Fruit fly (Drosophila melanogaster) whole organism, wandering third instar larva: ENCODE results near the gene CG15747.
A peak's percentile ranks its signal among the peaks of the same experiment; 100 is the strongest.

Experiments used
- Abd-B ChIP-seq: fragments of >200 bp; optimal IDR thresholded peaks from 2 replicates; lab custom pipeline; 2017; ENCODE audit warnings: missing biosample characterization, missing genetic modification characterization
- CG32264 ChIP-seq: fragments of 200-800 bp; sonication (Bioruptor generic); optimal IDR thresholded peaks from 2 replicates; lab custom pipeline; 2016; ENCODE audit warnings: missing biosample characterization, missing genetic modification characterization
- CG9705 ChIP-seq: fragments of 200-800 bp; sonication (Bioruptor generic); optimal IDR thresholded peaks from 2 replicates; lab custom pipeline; 2018; ENCODE audit warnings: missing biosample characterization, mild to moderate bottlenecking, missing genetic modification characterization
- CrebA ChIP-seq: fragments of 200-800 bp; sonication (Bioruptor generic); optimal IDR thresholded peaks from 2 replicates; lab custom pipeline; 2016; ENCODE audit warnings: missing biosample characterization, mild to moderate bottlenecking, missing genetic modification characterization, borderline replicate concordance
- Dfd ChIP-seq: fragments of >200 bp; optimal IDR thresholded peaks from 2 replicates; lab custom pipeline; 2017; ENCODE audit warnings: missing biosample characterization, missing genetic modification characterization
- Dif ChIP-seq: fragments of 200-275, 200-300 bp; sonication (Bioruptor generic); optimal IDR thresholded peaks from 2 replicates; lab custom pipeline; 2018; ENCODE audit warnings: missing biosample characterization, missing genetic modification characterization; ENCODE audit not compliant: partially characterized antibody
- GATAd ChIP-seq: sonication (Bioruptor generic); optimal IDR thresholded peaks from 2 replicates; lab custom pipeline; 2016; ENCODE audit warnings: missing biosample characterization, missing genetic modification characterization
- HLH106 ChIP-seq: fragments of 200-800 bp; optimal IDR thresholded peaks from 3 replicates; lab custom pipeline; 2019; ENCODE audit warnings: missing biosample characterization, mild to moderate bottlenecking, missing genetic modification characterization, moderate library complexity
- Hnf4 ChIP-seq: fragments of 200-800 bp; sonication (Bioruptor generic); optimal IDR thresholded peaks from 2 replicates; lab custom pipeline; 2016; ENCODE audit warnings: missing biosample characterization, mild to moderate bottlenecking, missing genetic modification characterization
- Hr78 ChIP-seq: fragments of >200 bp; optimal IDR thresholded peaks from 2 replicates; lab custom pipeline; 2017; ENCODE audit warnings: missing biosample characterization, missing genetic modification characterization
- Hr83 ChIP-seq: fragments of 200-300 bp; sonication (Bioruptor generic); optimal IDR thresholded peaks from 2 replicates; lab custom pipeline; 2016; ENCODE audit warnings: missing biosample characterization, mild to moderate bottlenecking, missing genetic modification characterization, moderate library complexity; ENCODE audit not compliant: poor library complexity, severe bottlenecking
- Jra ChIP-seq: sonication (Bioruptor generic); optimal IDR thresholded peaks from 2 replicates; lab custom pipeline; 2016; ENCODE audit warnings: missing biosample characterization, missing genetic modification characterization
- Mio ChIP-seq: sonication (Bioruptor generic); optimal IDR thresholded peaks from 2 replicates; lab custom pipeline; 2016; ENCODE audit warnings: missing biosample characterization, missing genetic modification characterization
- Myc ChIP-seq: fragments of >200 bp; optimal IDR thresholded peaks from 2 replicates; lab custom pipeline; 2017
- N ChIP-seq: fragments of >200 bp; optimal IDR thresholded peaks from 2 replicates; lab custom pipeline; 2018; ENCODE audit warnings: missing biosample characterization, missing external identifiers, missing genetic modification characterization
- OdsH ChIP-seq: fragments of 200-800 bp; sonication (Bioruptor generic); optimal IDR thresholded peaks from 2 replicates; lab custom pipeline; 2016; ENCODE audit warnings: missing biosample characterization, mild to moderate bottlenecking, missing genetic modification characterization
- Rel ChIP-seq, 2 experiments: fragments of 200-800 bp; sonication (Bioruptor generic) in 1 of 2; optimal IDR thresholded peaks; 2 replicates in 1 of 2; 3 replicates in 1 of 2; lab custom pipeline; 2016 to 2019; ENCODE audit warnings: mild to moderate bottlenecking in 2 of 2, missing biosample characterization in 2 of 2, missing genetic modification characterization in 2 of 2, moderate library complexity in 1 of 2
- Sp1 ChIP-seq: fragments of 200-800 bp; sonication (Bioruptor generic); optimal IDR thresholded peaks from 3 replicates; lab custom pipeline; 2019; ENCODE audit warnings: missing biosample characterization, mild to moderate bottlenecking, missing genetic modification characterization, moderate library complexity
- Vsx2 ChIP-seq: fragments of 200-300, 225-300 bp; sonication (Bioruptor generic); optimal IDR thresholded peaks from 2 replicates; lab custom pipeline; 2018; ENCODE audit warnings: missing biosample characterization, missing genetic modification characterization; ENCODE audit not compliant: partially characterized antibody
- br ChIP-seq: fragments of 200-800 bp; sonication (Bioruptor generic); optimal IDR thresholded peaks from 2 replicates; lab custom pipeline; 2016; ENCODE audit warnings: missing biosample characterization, missing genetic modification characterization
- brk ChIP-seq: fragments of 200-800 bp; sonication (Bioruptor generic); optimal IDR thresholded peaks from 2 replicates; lab custom pipeline; 2016; ENCODE audit warnings: missing biosample characterization, mild to moderate bottlenecking, missing genetic modification characterization
- dl ChIP-seq, 2 experiments: fragments of 175-275, 200-275 bp in 1 of 2; fragments of 200-275 bp in 1 of 2; sonication (Bioruptor generic); optimal IDR thresholded peaks; lab custom pipeline; 2018; ENCODE audit warnings: mild to moderate bottlenecking in 2 of 2, missing biosample characterization in 2 of 2, missing genetic modification characterization in 2 of 2, moderate library complexity in 2 of 2; ENCODE audit not compliant: partially characterized antibody in 2 of 2, insufficient read depth in 1 of 2
- dmrt93B ChIP-seq: fragments of 200-800 bp; sonication (Bioruptor generic); optimal IDR thresholded peaks from 2 replicates; lab custom pipeline; 2018; ENCODE audit warnings: missing biosample characterization, mild to moderate bottlenecking, missing genetic modification characterization
- dsf ChIP-seq: sonication (Bioruptor generic); optimal IDR thresholded peaks from 2 replicates; lab custom pipeline; 2016; ENCODE audit warnings: missing biosample characterization, missing genetic modification characterization, borderline replicate concordance
- ey ChIP-seq: fragments of 200-800 bp; sonication (Bioruptor generic); optimal IDR thresholded peaks from 2 replicates; lab custom pipeline; 2016; ENCODE audit warnings: missing biosample characterization, missing genetic modification characterization
- foxo ChIP-seq, 2 experiments: fragments of 200-800 bp; sonication (Bioruptor generic); optimal IDR thresholded peaks; 2 replicates in 1 of 2; 3 replicates in 1 of 2; lab custom pipeline; 2016 to 2017; ENCODE audit warnings: missing biosample characterization in 2 of 2, missing genetic modification characterization in 2 of 2
- fru ChIP-seq: fragments of 200-800 bp; sonication (Bioruptor generic); optimal IDR thresholded peaks from 3 replicates; lab custom pipeline; 2016; ENCODE audit warnings: missing biosample characterization, mild to moderate bottlenecking, missing genetic modification characterization
- h ChIP-seq: fragments of 200-800 bp; sonication (Bioruptor generic); optimal IDR thresholded peaks from 3 replicates; lab custom pipeline; 2016; ENCODE audit warnings: missing biosample characterization, mild to moderate bottlenecking, missing genetic modification characterization
- jim ChIP-seq: fragments of 175-275, 200-325 bp; sonication (Bioruptor generic); optimal IDR thresholded peaks from 2 replicates; lab custom pipeline; 2016; ENCODE audit warnings: missing biosample characterization, mild to moderate bottlenecking, missing genetic modification characterization
- lola ChIP-seq: fragments of >200 bp; optimal IDR thresholded peaks from 2 replicates; lab custom pipeline; 2017; ENCODE audit warnings: missing biosample characterization, missing genetic modification characterization
- pan ChIP-seq: fragments of >200 bp; optimal IDR thresholded peaks from 2 replicates; lab custom pipeline; 2017
- psq ChIP-seq: fragments of 200-800 bp; sonication (Bioruptor generic); optimal IDR thresholded peaks from 3 replicates; lab custom pipeline; 2017; ENCODE audit warnings: missing biosample characterization, mild to moderate bottlenecking, missing genetic modification characterization, moderate library complexity
- rgr ChIP-seq: fragments of 200-800 bp; sonication (Bioruptor generic); optimal IDR thresholded peaks from 3 replicates; lab custom pipeline; 2016; ENCODE audit warnings: missing biosample characterization, mild to moderate bottlenecking, missing genetic modification characterization
- sage ChIP-seq: fragments of 200-800 bp; sonication (Bioruptor generic); optimal IDR thresholded peaks from 2 replicates; lab custom pipeline; 2016; ENCODE audit warnings: missing biosample characterization, mild to moderate bottlenecking, missing genetic modification characterization
- sv ChIP-seq: fragments of 200-800 bp; sonication (Bioruptor generic); optimal IDR thresholded peaks from 3 replicates; lab custom pipeline; 2016; ENCODE audit warnings: missing biosample characterization, missing genetic modification characterization
- tai ChIP-seq: sonication (Bioruptor generic); optimal IDR thresholded peaks from 2 replicates; lab custom pipeline; 2016; ENCODE audit warnings: missing biosample characterization, missing genetic modification characterization
- usp ChIP-seq: fragments of >200 bp; optimal IDR thresholded peaks from 2 replicates; lab custom pipeline; 2017; ENCODE audit warnings: missing biosample characterization, missing genetic modification characterization
- woc ChIP-seq: sonication (Bioruptor generic); optimal IDR thresholded peaks from 2 replicates; lab custom pipeline; 2016; ENCODE audit warnings: missing biosample characterization, mild to moderate bottlenecking, missing genetic modification characterization

The CG15747 gene

DNA sequence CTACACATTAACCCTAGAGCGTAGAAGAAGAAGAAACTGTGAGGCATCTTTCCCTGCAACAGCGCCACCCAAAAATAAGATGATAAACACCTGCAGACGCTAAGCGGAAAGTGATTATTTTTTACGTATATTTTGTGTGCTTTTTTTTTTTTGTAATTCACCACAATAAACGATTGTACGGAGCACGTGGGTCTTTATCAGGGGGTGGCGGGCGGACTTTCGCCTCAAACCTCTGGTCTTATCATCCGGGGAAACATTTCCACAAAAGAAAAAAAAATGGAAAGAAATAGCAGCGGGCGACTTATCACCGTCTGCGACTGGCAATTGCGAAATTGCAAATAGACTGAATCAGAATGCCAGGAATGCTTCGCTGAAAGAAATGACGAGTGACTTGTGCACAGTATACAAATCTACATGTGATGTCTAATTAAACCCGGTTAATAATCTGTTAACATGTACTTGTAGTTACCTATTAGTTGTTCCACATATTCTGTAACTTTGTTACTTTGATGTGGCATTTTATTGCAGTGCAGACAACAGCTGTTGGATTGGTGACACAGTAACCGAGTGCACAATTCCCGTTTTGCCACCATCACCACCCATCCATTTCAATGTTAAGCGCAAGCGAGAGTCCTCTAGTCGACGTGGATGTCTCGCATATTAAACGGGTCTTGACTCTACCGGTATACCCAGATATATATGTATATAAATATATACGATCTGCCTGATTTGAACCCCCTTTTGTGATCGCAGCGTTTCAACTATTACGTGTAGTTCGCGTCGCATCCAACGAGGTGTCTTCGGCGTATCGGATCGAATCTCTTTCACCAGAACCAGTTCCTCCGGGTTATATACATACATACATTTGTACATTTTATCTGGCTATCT is 6.1 kb upstream of the CG15747 start:
- TF ChIP-seq dsf (GFP tag; lab: Kevin White, UChicago) (no peak), N (GFP tag; lab: Kevin White, UChicago) (no peak), h (GFP tag; lab: Kevin White, UChicago) (peak; percentile 92), usp (GFP tag; lab: Kevin White, UChicago) (no peak), CG32264 (GFP tag; lab: Kevin White, UChicago) (peak; percentile 73), Hr83 (GFP tag; lab: Kevin White, UChicago) (no peak), Dfd (GFP tag; lab: Kevin White, UChicago) (no peak), jim (GFP tag; lab: Kevin White, UChicago) (no peak), foxo (GFP tag; optimal IDR thresholded peaks at IDR 0.05; lab: Kevin White, UChicago) (peak; percentile 78 to 92), Vsx2 (GFP tag; lab: Kevin White, UChicago) (no peak), ey (peak; percentile 88), dl (GFP tag; optimal IDR thresholded peaks at IDR 0.05; lab: Kevin White, UChicago; ENCODE audit: insufficient read depth in 1 of 2, partially characterized antibody in 2 of 2) (no peak), Dif (GFP tag; lab: Kevin White, UChicago) (peak; percentile 4), brk (GFP tag; lab: Kevin White, UChicago) (peak; percentile 52), Rel (GFP tag; optimal IDR thresholded peaks at IDR 0.05; lab: Kevin White, UChicago) (no peak), Rel (tag; optimal IDR thresholded peaks at IDR 0.05; lab: Kevin White, UChicago) (peak; percentile 90), GATAd (GFP tag; lab: Kevin White, UChicago) (no peak), woc (GFP tag; lab: Kevin White, UChicago) (peak; percentile 49), Hnf4 (peak; percentile 80), dmrt93B (GFP tag; lab: Kevin White, UChicago) (peak; percentile 68), Mio (GFP tag; lab: Kevin White, UChicago) (peak; percentile 18), psq (GFP tag; lab: Kevin White, UChicago) (peak; percentile 79), Jra (peak; percentile 61), CG9705 (GFP tag; lab: Kevin White, UChicago) (no peak), br (peak; percentile 89), HLH106 (peak; percentile 66), Myc (lab: Kevin White, UChicago) (no peak), sage (GFP tag; lab: Kevin White, UChicago) (peak; percentile 51), CrebA (peak; percentile 85), pan (lab: Kevin White, UChicago) (no peak), fru (peak; percentile 91), lola (GFP tag; lab: Kevin White, UChicago) (no peak), rgr (peak; percentile 93), OdsH (GFP tag; lab: Kevin White, UChicago) (peak; percentile 83), sv (no peak), Abd-B (GFP tag; lab: Kevin White, UChicago) (no peak), Sp1 (GFP tag; lab: Kevin White, UChicago) (peak; percentile 72), Hr78 (GFP tag; lab: Kevin White, UChicago) (no peak), tai (GFP tag; lab: Kevin White, UChicago) (peak; percentile 45)

DNA sequence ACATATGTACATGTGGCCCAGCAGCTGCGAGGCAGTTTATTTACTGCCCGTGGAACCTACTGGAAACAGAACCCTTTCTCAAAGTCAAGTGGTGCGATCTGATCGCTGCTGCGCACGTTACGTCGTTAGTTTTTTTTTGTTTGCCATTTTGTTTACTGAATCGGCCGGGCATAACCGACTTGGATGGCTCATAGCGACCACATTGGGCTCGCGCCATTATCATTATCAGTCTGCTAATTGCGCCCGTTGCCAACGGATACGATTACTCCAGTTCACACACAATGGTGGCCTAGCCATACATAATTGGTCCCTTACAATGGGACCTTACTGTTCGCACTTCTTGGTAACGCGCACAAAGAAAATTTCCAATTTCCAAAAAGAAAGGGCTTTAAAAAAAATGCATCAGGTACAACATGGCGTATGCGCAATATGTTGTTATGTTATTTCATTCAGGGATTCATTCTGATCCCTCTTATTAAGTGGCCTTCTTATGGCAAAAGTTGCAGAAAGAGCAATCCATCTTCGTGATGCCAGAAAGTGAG is 5.3 kb upstream of the CG15747 start:
- no peak for TF ChIP-seq dmrt93B (GFP tag; lab: Kevin White, UChicago)
- peak; percentile 41 for TF ChIP-seq HLH106
- no peak for TF ChIP-seq brk (GFP tag; lab: Kevin White, UChicago)
- TF ChIP-seq Rel (GFP tag; optimal IDR thresholded peaks at IDR 0.05; lab: Kevin White, UChicago), result no peak
- TF ChIP-seq Rel (tag; optimal IDR thresholded peaks at IDR 0.05; lab: Kevin White, UChicago), result no peak
- TF ChIP-seq jim (GFP tag; lab: Kevin White, UChicago), result no peak
- TF ChIP-seq Hr78 (GFP tag; lab: Kevin White, UChicago), result no peak
- TF ChIP-seq ey, result peak; percentile 27
- peak; percentile 37 for TF ChIP-seq br
- TF ChIP-seq foxo (GFP tag; optimal IDR thresholded peaks at IDR 0.05; lab: Kevin White, UChicago), result peak in 1 of 2 experiments; percentile 46
- TF ChIP-seq Myc (lab: Kevin White, UChicago), result no peak
- no peak for TF ChIP-seq lola (GFP tag; lab: Kevin White, UChicago)
- TF ChIP-seq h (GFP tag; lab: Kevin White, UChicago), result peak; percentile 41
- no peak for TF ChIP-seq Vsx2 (GFP tag; lab: Kevin White, UChicago)
- TF ChIP-seq GATAd (GFP tag; lab: Kevin White, UChicago), result no peak
- TF ChIP-seq Abd-B (GFP tag; lab: Kevin White, UChicago), result no peak
- TF ChIP-seq OdsH (GFP tag; lab: Kevin White, UChicago), result peak; percentile 34
- TF ChIP-seq Dfd (GFP tag; lab: Kevin White, UChicago), result no peak
- no peak for TF ChIP-seq Hnf4
- peak; percentile 63 for TF ChIP-seq fru
- TF ChIP-seq woc (GFP tag; lab: Kevin White, UChicago), result peak; percentile 74
- TF ChIP-seq rgr, result peak; percentile 5
- no peak for TF ChIP-seq Mio (GFP tag; lab: Kevin White, UChicago)
- no peak for TF ChIP-seq pan (lab: Kevin White, UChicago)
- TF ChIP-seq Sp1 (GFP tag; lab: Kevin White, UChicago), result peak; percentile 25
